Fruit fly (Drosophila melanogaster): ENCODE data around the gene CG31668.

Gene CG31668

dm6 chr2L:2164520-2165237 is 41.3 kb downstream of the CG31668 start (continued):
- TF ChIP-seq yki (optimal IDR thresholded peaks at IDR 0.05) (no peak), crc (GFP tag; optimal IDR thresholded peaks at IDR 0.05) (peak; percentile 34), Gsc (GFP tag; IDR thresholded peaks at IDR 0.05) (no peak), dmrt11E (tag; optimal IDR thresholded peaks at IDR 0.05) (peak; percentile 93), CG10267 (tag; optimal IDR thresholded peaks at IDR 0.05) (peak; percentile 80), disco-r (GFP tag; optimal IDR thresholded peaks at IDR 0.05) (peak; percentile 13), Myb (GFP tag; optimal IDR thresholded peaks at IDR 0.05) (peak; percentile 38), mirr (GFP tag; optimal IDR thresholded peaks at IDR 0.05) (no peak), zf30C (GFP tag; optimal IDR thresholded peaks at IDR 0.05) (peak; percentile 100), CG15696 (tag; optimal IDR thresholded peaks at IDR 0.05) (peak; percentile 96), da (GFP tag; optimal IDR thresholded peaks at IDR 0.05) (no peak), NFAT (GFP tag; IDR thresholded peaks at IDR 0.05) (no peak), CG17359 (tag; optimal IDR thresholded peaks at IDR 0.05) (peak; percentile 45), CG9727 (GFP tag; optimal IDR thresholded peaks at IDR 0.05) (peak; percentile 89), HLH3B (GFP tag; IDR thresholded peaks at IDR 0.05) (peak; percentile 36; the same call in 1 of the 2 replicates), Ptx1 (GFP tag; IDR thresholded peaks at IDR 0.05) (0 out of 2 replicates have a peak, but pooled peaks have one; percentile 25), CG15073 (GFP tag; optimal IDR thresholded peaks at IDR 0.05) (no peak), CG14965 (GFP tag; optimal IDR thresholded peaks at IDR 0.05; ENCODE audit: borderline replicate concordance) (no peak), exex (tag; optimal IDR thresholded peaks at IDR 0.05) (no peak), gt (GFP tag; IDR thresholded peaks at IDR 0.05) (peak; percentile 56), sd (tag; optimal IDR thresholded peaks at IDR 0.05) (no peak), Dbx (GFP tag; IDR thresholded peaks at IDR 0.05) (no peak), Six4 (GFP tag; optimal IDR thresholded peaks at IDR 0.05) (peak; percentile 60), CkIIα-i1 (GFP tag; IDR thresholded peaks at IDR 0.05) (no peak), CG7745 (tag; optimal IDR thresholded peaks at IDR 0.05) (peak; percentile 44), ash1 (GFP tag; optimal IDR thresholded peaks at IDR 0.05) (no peak), CG6689 (GFP tag; IDR thresholded peaks at IDR 0.05) (peak; percentile 74), tx (GFP tag; optimal IDR thresholded peaks at IDR 0.05) (peak; percentile 44), Stat92E (GFP tag; optimal IDR thresholded peaks at IDR 0.05) (peak in 1 of 3 experiments; percentile 94), CG11723 (GFP tag; optimal IDR thresholded peaks at IDR 0.05) (peak; percentile 41), Dad (GFP tag; optimal IDR thresholded peaks at IDR 0.05) (no peak), CG14050 (GFP tag; IDR thresholded peaks at IDR 0.05) (no peak), CG33557 (GFP tag; optimal IDR thresholded peaks at IDR 0.05) (peak; percentile 90), CG7839 (tag; optimal IDR thresholded peaks at IDR 0.05) (peak; percentile 59), CG16813 (GFP tag; IDR thresholded peaks at IDR 0.05; ENCODE audit: partially characterized antibody) (no peak), CG32532 (GFP tag; IDR thresholded peaks at IDR 0.05) (peak; percentile 31; the same call in 1 of the 2 replicates), lola (GFP tag; optimal IDR thresholded peaks at IDR 0.05) (peak in 1 of 3 experiments; percentile 90), Sin3A (optimal IDR thresholded peaks at IDR 0.05) (no peak), oc (tag; optimal IDR thresholded peaks at IDR 0.05) (peak; percentile 44), CG10654 (GFP tag; optimal IDR thresholded peaks at IDR 0.05) (peak; percentile 44), Tbp (GFP tag; optimal IDR thresholded peaks at IDR 0.05) (no peak), ara (GFP tag; IDR thresholded peaks at IDR 0.05) (peak; percentile 92), nerfin-2 (GFP tag; IDR thresholded peaks at IDR 0.05; ENCODE audit: partially characterized antibody) (no peak), wor (GFP tag; IDR thresholded peaks at IDR 0.05) (no peak), Camta (GFP tag; optimal IDR thresholded peaks at IDR 0.05) (peak; percentile 39), CG9797 (GFP tag; optimal IDR thresholded peaks at IDR 0.05) (peak; percentile 9), CG3995 (GFP tag; optimal IDR thresholded peaks at IDR 0.05) (no peak), HLH54F (GFP tag; optimal IDR thresholded peaks at IDR 0.05) (peak; percentile 40), Hmr (GFP tag; optimal IDR thresholded peaks at IDR 0.05) (no peak), CG10431 (GFP tag; optimal IDR thresholded peaks at IDR 0.05) (no peak)
